Worm (Caenorhabditis elegans): ENCODE measurements around the gene T16A1.4.

DNA sequence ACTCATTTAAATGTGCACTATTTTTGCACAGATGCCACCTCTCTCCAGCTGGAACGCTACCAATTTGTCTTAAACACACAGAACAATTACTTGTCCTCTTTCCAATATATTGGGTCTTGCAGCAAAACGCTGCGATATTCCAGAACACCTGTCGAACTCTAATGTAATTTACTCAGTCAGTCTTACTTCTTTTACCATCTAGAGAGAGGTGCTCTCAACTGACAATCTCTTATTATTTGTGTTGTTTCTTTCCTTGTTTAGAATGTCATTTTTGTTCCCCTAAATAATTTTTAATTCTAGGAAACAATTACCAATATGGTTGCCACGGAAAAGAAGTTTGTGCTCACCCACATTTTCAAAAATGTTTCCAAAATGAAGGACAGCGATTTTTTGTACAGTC, 49.4 kb downstream of the T16A1.4 start, which contains the start of gene sdz-28:
- TF ChIP-seq scrt-1 (GFP tag; IDR thresholded peaks at IDR 0.05) (no peak), F13C5.2 (tag; optimal IDR thresholded peaks at IDR 0.05) (no peak), ama-1 (optimal IDR thresholded peaks at IDR 0.05) (no peak), hmbx-1 (tag; optimal IDR thresholded peaks at IDR 0.05) (no peak), hmg-4 (GFP tag; optimal IDR thresholded peaks at IDR 0.05) (no peak), B0310.2 (tag; optimal IDR thresholded peaks at IDR 0.05) (no peak)

Data from whole organism, early embryonic.